Worm (Caenorhabditis elegans) whole organism, mixed stage, embryonic: ENCODE measurements around the gene fis-1.

Experiments
- M03D4.4 ChIP-seq: sonication (generic microtip); optimal IDR thresholded peaks from 2 replicates; lab custom pipeline; 2017; ENCODE audit warnings: mild to moderate bottlenecking, missing genetic modification characterization, missing compliant biosample characterization
- bed-3 ChIP-seq: fragments of 200-800 bp; sonication (Bioruptor generic); optimal IDR thresholded peaks from 3 replicates; lab custom pipeline; 2018; ENCODE audit warnings: mild to moderate bottlenecking, missing genetic modification characterization, moderate library complexity, missing compliant biosample characterization
- blmp-1 ChIP-seq: fragments of 150-350 bp; optimal IDR thresholded peaks from 2 replicates; lab custom pipeline; 2014; ENCODE audit warnings: missing biosample characterization, missing genetic modification characterization
- ceh-43 ChIP-seq: fragments of 200-800 bp; sonication (Bioruptor generic); optimal IDR thresholded peaks from 2 replicates; lab custom pipeline; 2018; ENCODE audit warnings: mild to moderate bottlenecking, missing genetic modification characterization, moderate library complexity, missing compliant biosample characterization
- ceh-83 ChIP-seq: fragments of 200-800 bp; sonication (Bioruptor generic); optimal IDR thresholded peaks from 2 replicates; lab custom pipeline; 2018; ENCODE audit warnings: mild to moderate bottlenecking, missing genetic modification characterization, missing compliant biosample characterization
- ces-1 ChIP-seq: fragments of 150-350 bp; optimal IDR thresholded peaks from 2 replicates; lab custom pipeline; 2014; ENCODE audit warnings: missing biosample characterization, missing genetic modification reagents, missing genetic modification characterization
- cnd-1 ChIP-seq: fragments of 200-800 bp; sonication (Bioruptor generic); optimal IDR thresholded peaks from 2 replicates; lab custom pipeline; 2018; ENCODE audit warnings: mild to moderate bottlenecking, missing genetic modification characterization, missing compliant biosample characterization
- drap-1 ChIP-seq: fragments of 200-800 bp; sonication (Bioruptor generic); optimal IDR thresholded peaks from 3 replicates; lab custom pipeline; 2018; ENCODE audit warnings: mild to moderate bottlenecking, missing genetic modification characterization, missing compliant biosample characterization
- elt-1 ChIP-seq: sonication (generic microtip); optimal IDR thresholded peaks from 2 replicates; lab custom pipeline; 2017; ENCODE audit warnings: missing genetic modification characterization, mild to moderate bottlenecking, missing compliant biosample characterization, antibody characterized with exemption, moderate library complexity, borderline replicate concordance; ENCODE audit not compliant: insufficient read depth
- flh-1 ChIP-seq: fragments of 200-800 bp; sonication (Bioruptor generic); optimal IDR thresholded peaks from 2 replicates; lab custom pipeline; 2018; ENCODE audit warnings: mild to moderate bottlenecking, missing genetic modification characterization, moderate library complexity, missing compliant biosample characterization
- ham-2 ChIP-seq: fragments of 200-800 bp; sonication (Bioruptor generic); optimal IDR thresholded peaks from 2 replicates; lab custom pipeline; 2018; ENCODE audit warnings: mild to moderate bottlenecking, missing genetic modification characterization, missing compliant biosample characterization
- hlh-1 ChIP-seq: fragments of 150-350 bp; optimal IDR thresholded peaks from 2 replicates; lab custom pipeline; 2014; ENCODE audit warnings: missing biosample characterization, missing genetic modification reagents, missing genetic modification characterization
- lin-13 ChIP-seq: fragments of 150-350 bp; optimal IDR thresholded peaks from 2 replicates; lab custom pipeline; 2014; ENCODE audit warnings: missing biosample characterization, missing genetic modification characterization
- lsy-2 ChIP-seq: fragments of 150-350 bp; optimal IDR thresholded peaks from 2 replicates; lab custom pipeline; 2014; ENCODE audit warnings: missing biosample characterization, missing genetic modification characterization
- mep-1 ChIP-seq: fragments of 150-350 bp; optimal IDR thresholded peaks from 2 replicates; lab custom pipeline; 2017; ENCODE audit warnings: missing biosample characterization, missing genetic modification reagents, missing genetic modification characterization, inconsistent platforms
- mls-2 ChIP-seq: sonication (generic microtip); optimal IDR thresholded peaks from 2 replicates; lab custom pipeline; 2016; ENCODE audit warnings: mild to moderate bottlenecking, missing genetic modification characterization, moderate library complexity, missing compliant biosample characterization
- nhr-12 ChIP-seq: fragments of 150-350 bp; optimal IDR thresholded peaks from 2 replicates; lab custom pipeline; 2014; ENCODE audit warnings: missing biosample characterization, missing genetic modification characterization
- nhr-2 ChIP-seq: fragments of 150-350 bp; optimal IDR thresholded peaks from 2 replicates; lab custom pipeline; 2014; ENCODE audit warnings: missing biosample characterization, missing genetic modification characterization
- nhr-237 ChIP-seq: fragments of 150-350 bp; optimal IDR thresholded peaks from 2 replicates; lab custom pipeline; 2014; ENCODE audit warnings: missing biosample characterization, missing genetic modification characterization
- nhr-28 ChIP-seq: fragments of 150-350 bp; optimal IDR thresholded peaks from 2 replicates; lab custom pipeline; 2014; ENCODE audit warnings: missing biosample characterization, missing genetic modification characterization
- nhr-76 ChIP-seq: sonication (generic microtip); optimal IDR thresholded peaks from 2 replicates; lab custom pipeline; 2017; ENCODE audit warnings: missing biosample characterization, missing genetic modification characterization
- pha-4 ChIP-seq: fragments of 150-350 bp; optimal IDR thresholded peaks from 2 replicates; lab custom pipeline; 2018; ENCODE audit warnings: missing biosample characterization, missing genetic modification reagents, missing genetic modification characterization
- sem-2 ChIP-seq: fragments of 200-800 bp; sonication (Bioruptor generic); optimal IDR thresholded peaks from 2 replicates; lab custom pipeline; 2018; ENCODE audit warnings: mild to moderate bottlenecking, missing genetic modification characterization, missing compliant biosample characterization
- snpc-4 ChIP-seq: fragments of 150-350 bp; optimal IDR thresholded peaks from 2 replicates; lab custom pipeline; 2014; ENCODE audit warnings: missing biosample characterization, missing genetic modification characterization
- sptf-1 ChIP-seq: sonication (generic microtip); optimal IDR thresholded peaks from 2 replicates; lab custom pipeline; 2017; ENCODE audit warnings: mild to moderate bottlenecking, missing genetic modification characterization, moderate library complexity, missing compliant biosample characterization
- tbx-8 ChIP-seq: fragments of 200-800 bp; sonication (Bioruptor generic); optimal IDR thresholded peaks from 2 replicates; lab custom pipeline; 2018; ENCODE audit warnings: mild to moderate bottlenecking, missing genetic modification characterization, moderate library complexity, missing compliant biosample characterization
- unc-39 ChIP-seq: fragments of 150-350 bp; optimal IDR thresholded peaks from 2 replicates; lab custom pipeline; 2014; ENCODE audit warnings: missing biosample characterization, missing genetic modification characterization
- zip-8 ChIP-seq: fragments of 150-350 bp; optimal IDR thresholded peaks from 2 replicates; lab custom pipeline; 2014; ENCODE audit warnings: missing biosample characterization, missing genetic modification characterization
- ztf-11 ChIP-seq: fragments of 150-350 bp; optimal IDR thresholded peaks from 2 replicates; lab custom pipeline; 2014; ENCODE audit warnings: missing biosample characterization, missing genetic modification characterization

The fis-1 gene

ce11 chrII:6746404-6746803 is 8.6 kb upstream of the fis-1 start, which contains the start of gene F41G3.5:
TSS of gene F41G3.5 (plus strand) at chrII:6746704.
- TF ChIP-seq cnd-1 (tag; lab: Kevin White, UChicago) (no peak), nhr-76 (tag; lab: Kevin White, UChicago) (no peak)

- TF ChIP-seq nhr-76 (tag; lab: Kevin White, UChicago) (no peak), hlh-1 (no peak), pha-4 (tag; lab: Kevin White, UChicago) (no peak), sptf-1 (tag; lab: Kevin White, UChicago) (no peak), bed-3 (GFP tag; lab: Kevin White, UChicago) (no peak), nhr-12 (no peak), ztf-11 (tag; lab: Kevin White, UChicago) (no peak), snpc-4 (no peak), ceh-43 (GFP tag; lab: Kevin White, UChicago) (no peak), blmp-1 (tag; lab: Kevin White, UChicago) (no peak)
- TF ChIP-seq, all 35 proteins: peak for 0
Measured at ce11 chrII:6749422-6749821, 5.6 kb upstream of the fis-1 start, which contains the start of gene F41G3.10. TSS of gene F41G3.10 (minus strand) at chrII:6749522.

ce11 chrII:6750929-6751328 is 4.0 kb upstream of the fis-1 start, which contains the start of gene F41G3.20:
TSS of gene F41G3.20 (minus strand) at chrII:6751029.
- no peak for TF ChIP-seq unc-39 (tag; lab: Kevin White, UChicago)
- TF ChIP-seq ces-1 (GFP tag; lab: Kevin White, UChicago) = no peak
- TF ChIP-seq ceh-83 = no peak
- no peak for TF ChIP-seq ceh-43 (GFP tag; lab: Kevin White, UChicago)
- TF ChIP-seq pha-4 (tag; lab: Kevin White, UChicago) = no peak
- TF ChIP-seq nhr-28 (tag; lab: Kevin White, UChicago) = no peak
- no peak for TF ChIP-seq cnd-1 (tag; lab: Kevin White, UChicago)
- no peak for TF ChIP-seq tbx-8 (GFP tag; lab: Kevin White, UChicago)
- TF ChIP-seq lin-13 (tag; lab: Kevin White, UChicago) = no peak
- no peak for TF ChIP-seq sem-2 (GFP tag; lab: Kevin White, UChicago)
- no peak for TF ChIP-seq M03D4.4
- TF ChIP-seq ham-2 (GFP tag; lab: Kevin White, UChicago) = no peak
- no peak for TF ChIP-seq drap-1 (GFP tag; lab: Kevin White, UChicago)
- TF ChIP-seq lsy-2 (tag; lab: Kevin White, UChicago) = no peak
- no peak for TF ChIP-seq mep-1 (tag; lab: Kevin White, UChicago)
- TF ChIP-seq flh-1 (GFP tag; lab: Kevin White, UChicago) = no peak

- TF ChIP-seq nhr-237 (tag; lab: Kevin White, UChicago) (no peak), lin-13 (tag; lab: Kevin White, UChicago) (no peak), nhr-12 (no peak), elt-1 (tag; lab: Kevin White, UChicago) (no peak)
- TF ChIP-seq, all 35 proteins: peak for 0
Measured at ce11 chrII:6752027-6752426, 2.9 kb upstream of the fis-1 start, which contains the start of gene F41G3.19. TSS of gene F41G3.19 (minus strand) at chrII:6752127.

ce11 chrII:6752850-6753249 is 2.1 kb upstream of the fis-1 start, which contains the start of gene F41G3.21:
TSS of gene F41G3.21 (minus strand) at chrII:6752950.
- TF ChIP-seq drap-1 (GFP tag; lab: Kevin White, UChicago) (no peak), nhr-2 (tag; lab: Kevin White, UChicago) (no peak), nhr-12 (no peak), ztf-11 (tag; lab: Kevin White, UChicago) (no peak), ces-1 (GFP tag; lab: Kevin White, UChicago) (no peak), zip-8 (tag; lab: Kevin White, UChicago) (no peak), mls-2 (tag; lab: Kevin White, UChicago) (no peak), cnd-1 (tag; lab: Kevin White, UChicago) (no peak)

ce11 chrII:6756232-6756631 is 1.3 kb downstream of the fis-1 start, which contains the start of gene F41G3.3:
TSS of gene F41G3.3 (plus strand) at chrII:6756532.
- no peak for TF ChIP-seq tbx-8 (GFP tag; lab: Kevin White, UChicago)
